Worm (Caenorhabditis elegans) whole organism, mixed stage, embryonic: ENCODE data around the gene M04D8.7.

Experiments
- M03D4.4 ChIP-seq: sonication (generic microtip); optimal IDR thresholded peaks from 2 replicates; lab custom pipeline; 2017; ENCODE audit warnings: mild to moderate bottlenecking, missing genetic modification characterization, missing compliant biosample characterization
- bed-3 ChIP-seq: fragments of 200-800 bp; sonication (Bioruptor generic); optimal IDR thresholded peaks from 3 replicates; lab custom pipeline; 2018; ENCODE audit warnings: mild to moderate bottlenecking, missing genetic modification characterization, moderate library complexity, missing compliant biosample characterization
- blmp-1 ChIP-seq: fragments of 150-350 bp; optimal IDR thresholded peaks from 2 replicates; lab custom pipeline; 2014; ENCODE audit warnings: missing biosample characterization, missing genetic modification characterization
- ceh-39 ChIP-seq: fragments of 150-350 bp; optimal IDR thresholded peaks from 2 replicates; lab custom pipeline; 2014; ENCODE audit warnings: missing biosample characterization, missing genetic modification characterization
- ceh-83 ChIP-seq: fragments of 200-800 bp; sonication (Bioruptor generic); optimal IDR thresholded peaks from 2 replicates; lab custom pipeline; 2018; ENCODE audit warnings: mild to moderate bottlenecking, missing genetic modification characterization, missing compliant biosample characterization
- ces-1 ChIP-seq: fragments of 150-350 bp; optimal IDR thresholded peaks from 2 replicates; lab custom pipeline; 2014; ENCODE audit warnings: missing biosample characterization, missing genetic modification reagents, missing genetic modification characterization
- cnd-1 ChIP-seq: fragments of 200-800 bp; sonication (Bioruptor generic); optimal IDR thresholded peaks from 2 replicates; lab custom pipeline; 2018; ENCODE audit warnings: mild to moderate bottlenecking, missing genetic modification characterization, missing compliant biosample characterization
- drap-1 ChIP-seq: fragments of 200-800 bp; sonication (Bioruptor generic); optimal IDR thresholded peaks from 3 replicates; lab custom pipeline; 2018; ENCODE audit warnings: mild to moderate bottlenecking, missing genetic modification characterization, missing compliant biosample characterization
- elt-3 ChIP-seq: fragments of 150-350 bp; optimal IDR thresholded peaks from 2 replicates; lab custom pipeline; 2014; ENCODE audit warnings: missing biosample characterization, missing genetic modification characterization
- flh-1 ChIP-seq: fragments of 200-800 bp; sonication (Bioruptor generic); optimal IDR thresholded peaks from 2 replicates; lab custom pipeline; 2018; ENCODE audit warnings: mild to moderate bottlenecking, missing genetic modification characterization, moderate library complexity, missing compliant biosample characterization
- ham-2 ChIP-seq: fragments of 200-800 bp; sonication (Bioruptor generic); optimal IDR thresholded peaks from 2 replicates; lab custom pipeline; 2018; ENCODE audit warnings: mild to moderate bottlenecking, missing genetic modification characterization, missing compliant biosample characterization
- hlh-1 ChIP-seq: fragments of 150-350 bp; optimal IDR thresholded peaks from 2 replicates; lab custom pipeline; 2014; ENCODE audit warnings: missing biosample characterization, missing genetic modification reagents, missing genetic modification characterization
- lin-32 ChIP-seq: fragments of 200-800 bp; sonication (Bioruptor generic); optimal IDR thresholded peaks from 2 replicates; lab custom pipeline; 2018; ENCODE audit warnings: mild to moderate bottlenecking, missing genetic modification characterization, missing compliant biosample characterization
- lsy-2 ChIP-seq: fragments of 150-350 bp; optimal IDR thresholded peaks from 2 replicates; lab custom pipeline; 2014; ENCODE audit warnings: missing biosample characterization, missing genetic modification characterization
- mab-5 ChIP-seq: fragments of 150-350 bp; optimal IDR thresholded peaks from 2 replicates; lab custom pipeline; 2014; ENCODE audit warnings: missing biosample characterization, missing genetic modification characterization
- mls-2 ChIP-seq: sonication (generic microtip); optimal IDR thresholded peaks from 2 replicates; lab custom pipeline; 2016; ENCODE audit warnings: mild to moderate bottlenecking, missing genetic modification characterization, moderate library complexity, missing compliant biosample characterization
- nhr-12 ChIP-seq: fragments of 150-350 bp; optimal IDR thresholded peaks from 2 replicates; lab custom pipeline; 2014; ENCODE audit warnings: missing biosample characterization, missing genetic modification characterization
- nhr-2 ChIP-seq: fragments of 150-350 bp; optimal IDR thresholded peaks from 2 replicates; lab custom pipeline; 2014; ENCODE audit warnings: missing biosample characterization, missing genetic modification characterization
- nhr-237 ChIP-seq: fragments of 150-350 bp; optimal IDR thresholded peaks from 2 replicates; lab custom pipeline; 2014; ENCODE audit warnings: missing biosample characterization, missing genetic modification characterization
- nhr-28 ChIP-seq: fragments of 150-350 bp; optimal IDR thresholded peaks from 2 replicates; lab custom pipeline; 2014; ENCODE audit warnings: missing biosample characterization, missing genetic modification characterization
- nhr-76 ChIP-seq: sonication (generic microtip); optimal IDR thresholded peaks from 2 replicates; lab custom pipeline; 2017; ENCODE audit warnings: missing biosample characterization, missing genetic modification characterization
- pha-4 ChIP-seq: fragments of 150-350 bp; optimal IDR thresholded peaks from 2 replicates; lab custom pipeline; 2018; ENCODE audit warnings: missing biosample characterization, missing genetic modification reagents, missing genetic modification characterization
- sem-2 ChIP-seq: fragments of 200-800 bp; sonication (Bioruptor generic); optimal IDR thresholded peaks from 2 replicates; lab custom pipeline; 2018; ENCODE audit warnings: mild to moderate bottlenecking, missing genetic modification characterization, missing compliant biosample characterization
- snpc-4 ChIP-seq: fragments of 150-350 bp; optimal IDR thresholded peaks from 2 replicates; lab custom pipeline; 2014; ENCODE audit warnings: missing biosample characterization, missing genetic modification characterization
- sptf-1 ChIP-seq: sonication (generic microtip); optimal IDR thresholded peaks from 2 replicates; lab custom pipeline; 2017; ENCODE audit warnings: mild to moderate bottlenecking, missing genetic modification characterization, moderate library complexity, missing compliant biosample characterization
- tbx-8 ChIP-seq: fragments of 200-800 bp; sonication (Bioruptor generic); optimal IDR thresholded peaks from 2 replicates; lab custom pipeline; 2018; ENCODE audit warnings: mild to moderate bottlenecking, missing genetic modification characterization, moderate library complexity, missing compliant biosample characterization
- unc-39 ChIP-seq: fragments of 150-350 bp; optimal IDR thresholded peaks from 2 replicates; lab custom pipeline; 2014; ENCODE audit warnings: missing biosample characterization, missing genetic modification characterization
- unc-62 ChIP-seq: fragments of 150-350 bp; optimal IDR thresholded peaks from 2 replicates; lab custom pipeline; 2014; ENCODE audit warnings: missing biosample characterization, missing genetic modification reagents, missing genetic modification characterization
- zip-8 ChIP-seq: fragments of 150-350 bp; optimal IDR thresholded peaks from 2 replicates; lab custom pipeline; 2014; ENCODE audit warnings: missing biosample characterization, missing genetic modification characterization
- ztf-11 ChIP-seq: fragments of 150-350 bp; optimal IDR thresholded peaks from 2 replicates; lab custom pipeline; 2014; ENCODE audit warnings: missing biosample characterization, missing genetic modification characterization

The M04D8.7 gene

ce11 chrIII:10064140-10064539, 26.9 kb downstream of the M04D8.7 start, which contains the start of gene ekl-6:
ekl-6 (plus strand) TSS chrIII:10064404.
- peak; percentile 4 for TF ChIP-seq cnd-1 (tag; lab: Kevin White, UChicago)
- TF ChIP-seq blmp-1 (tag; lab: Kevin White, UChicago), result no peak
- no peak for TF ChIP-seq nhr-12 (tag; lab: Kevin White, UChicago)
- no peak for TF ChIP-seq flh-1 (GFP tag; lab: Kevin White, UChicago)
- no peak for TF ChIP-seq ztf-11 (tag; lab: Kevin White, UChicago)
- TF ChIP-seq sptf-1 (tag; lab: Kevin White, UChicago), result peak; percentile 5
- no peak for TF ChIP-seq M03D4.4
- no peak for TF ChIP-seq ceh-83
- no peak for TF ChIP-seq nhr-237
- TF ChIP-seq lin-32 (GFP tag; lab: Kevin White, UChicago), result no peak
- TF ChIP-seq zip-8, result no peak
- no peak for TF ChIP-seq drap-1 (GFP tag; lab: Kevin White, UChicago)
- TF ChIP-seq pha-4 (tag; lab: Kevin White, UChicago), result no peak

- TF ChIP-seq nhr-2 (tag; lab: Kevin White, UChicago), result no peak
- TF ChIP-seq tbx-8 (GFP tag; lab: Kevin White, UChicago), result no peak
- no peak for TF ChIP-seq nhr-28 (tag; lab: Kevin White, UChicago)
- TF ChIP-seq elt-3 (tag; lab: Kevin White, UChicago), result no peak
- TF ChIP-seq ces-1, result no peak
- no peak for TF ChIP-seq bed-3 (GFP tag; lab: Kevin White, UChicago)
- no peak for TF ChIP-seq lsy-2 (tag; lab: Kevin White, UChicago)
- TF ChIP-seq nhr-76 (tag; lab: Kevin White, UChicago), result no peak
- no peak for TF ChIP-seq nhr-12 (tag; lab: Kevin White, UChicago)
- no peak for TF ChIP-seq lin-32 (GFP tag; lab: Kevin White, UChicago)
- no peak for TF ChIP-seq ztf-11 (tag; lab: Kevin White, UChicago)
- TF ChIP-seq pha-4 (tag; lab: Kevin White, UChicago), result no peak
These were observed 32.0 kb downstream of the M04D8.7 start, which contains the start of gene T16G12.6 for ce11 chrIII:10069278-10069677. T16G12.6 (plus strand) TSS chrIII:10069578.

- TF ChIP-seq mab-5 (no peak), ceh-83 (no peak), blmp-1 (tag; lab: Kevin White, UChicago) (no peak), zip-8 (no peak), elt-3 (tag; lab: Kevin White, UChicago) (no peak), nhr-76 (tag; lab: Kevin White, UChicago) (no peak), nhr-28 (tag; lab: Kevin White, UChicago) (no peak), ham-2 (GFP tag; lab: Kevin White, UChicago) (no peak), ces-1 (no peak), sptf-1 (tag; lab: Kevin White, UChicago) (no peak), flh-1 (GFP tag; lab: Kevin White, UChicago) (no peak), mls-2 (no peak), hlh-1 (tag; lab: Kevin White, UChicago) (no peak), unc-62 (GFP tag; lab: Kevin White, UChicago) (no peak), bed-3 (GFP tag; lab: Kevin White, UChicago) (no peak), unc-39 (tag; lab: Kevin White, UChicago) (no peak), ztf-11 (tag; lab: Kevin White, UChicago) (no peak), sem-2 (GFP tag; lab: Kevin White, UChicago) (no peak)
These were observed 38.8 kb downstream of the M04D8.7 start for ce11 chrIII:10076042-10076441.

- TF ChIP-seq unc-62 (GFP tag; lab: Kevin White, UChicago) (no peak), flh-1 (GFP tag; lab: Kevin White, UChicago) (no peak), ham-2 (GFP tag; lab: Kevin White, UChicago) (no peak), nhr-12 (tag; lab: Kevin White, UChicago) (no peak), ztf-11 (tag; lab: Kevin White, UChicago) (no peak), unc-39 (tag; lab: Kevin White, UChicago) (no peak), cnd-1 (tag; lab: Kevin White, UChicago) (no peak), lin-32 (GFP tag; lab: Kevin White, UChicago) (no peak), ces-1 (no peak), lsy-2 (tag; lab: Kevin White, UChicago) (no peak), M03D4.4 (no peak), nhr-2 (tag; lab: Kevin White, UChicago) (no peak), ceh-83 (no peak), nhr-237 (no peak)
These were observed 40.9 kb downstream of the M04D8.7 start, which contains the start of gene T16G12.9 for ce11 chrIII:10078151-10078550. T16G12.9 (minus strand) TSS chrIII:10078251.

ce11 chrIII:10078784-10079183, 41.5 kb downstream of the M04D8.7 start:
- TF ChIP-seq sem-2 (GFP tag; lab: Kevin White, UChicago) (no peak), lin-32 (GFP tag; lab: Kevin White, UChicago) (no peak), unc-39 (tag; lab: Kevin White, UChicago) (no peak), bed-3 (GFP tag; lab: Kevin White, UChicago) (no peak), elt-3 (tag; lab: Kevin White, UChicago) (no peak), ceh-39 (tag; lab: Kevin White, UChicago) (no peak), ces-1 (no peak), pha-4 (tag; lab: Kevin White, UChicago) (no peak), nhr-76 (tag; lab: Kevin White, UChicago) (no peak), lsy-2 (tag; lab: Kevin White, UChicago) (no peak), nhr-12 (tag; lab: Kevin White, UChicago) (no peak), nhr-2 (tag; lab: Kevin White, UChicago) (no peak), M03D4.4 (no peak), snpc-4 (no peak), zip-8 (no peak), tbx-8 (GFP tag; lab: Kevin White, UChicago) (no peak)
